Worm (Caenorhabditis elegans) whole organism, early embryonic: ENCODE measurements around the gene cutl-3.

Source experiments
- aly-1 ChIP-seq: sonication (generic microtip); optimal IDR thresholded peaks from 2 replicates; lab custom pipeline; 2016; ENCODE audit warnings: missing genetic modification characterization, missing compliant biosample characterization
- tra-4 ChIP-seq: sonication (generic microtip); optimal IDR thresholded peaks from 2 replicates; lab custom pipeline; 2017; ENCODE audit warnings: missing genetic modification characterization, missing compliant biosample characterization

- no peak for TF ChIP-seq aly-1
- no peak for TF ChIP-seq tra-4 (tag; lab: Kevin White, UChicago)
These were observed 47.2 kb downstream of the cutl-3 start for ce11 chrX:14951797-14952196.
